Worm (Caenorhabditis elegans) whole organism, L1 larva: ENCODE results near the gene rbm-25.
A peak's percentile ranks its signal among the peaks of the same experiment; 100 is the strongest.

Experiments used
- C04F5.9 ChIP-seq: sonication (generic microtip); optimal IDR thresholded peaks from 2 replicates; lab custom pipeline; 2016; ENCODE audit warnings: missing genetic modification characterization, missing compliant biosample characterization
- Y116A8C.19 ChIP-seq: sonication (generic microtip); optimal IDR thresholded peaks from 2 replicates; lab custom pipeline; 2016; ENCODE audit warnings: missing compliant biosample characterization, missing genetic modification characterization, borderline replicate concordance
- alr-1 ChIP-seq: fragments of 200-800 bp; sonication (Bioruptor generic); optimal IDR thresholded peaks from 2 replicates; lab custom pipeline; 2018; ENCODE audit warnings: borderline replicate concordance, mild to moderate bottlenecking, missing genetic modification characterization, missing compliant biosample characterization
- aly-2 ChIP-seq: fragments of 150-350 bp; optimal IDR thresholded peaks from 2 replicates; lab custom pipeline; 2014; ENCODE audit warnings: missing biosample characterization, missing genetic modification characterization
- blmp-1 ChIP-seq: fragments of 150-350 bp; optimal IDR thresholded peaks from 2 replicates; lab custom pipeline; 2014; ENCODE audit warnings: missing biosample characterization, missing genetic modification characterization
- ceh-63 ChIP-seq: fragments of 200-800 bp; sonication (Bioruptor generic); optimal IDR thresholded peaks from 2 replicates; lab custom pipeline; 2018; ENCODE audit warnings: mild to moderate bottlenecking, missing genetic modification characterization, missing compliant biosample characterization
- ceh-8 ChIP-seq: fragments of 200-800 bp; sonication (Bioruptor generic); optimal IDR thresholded peaks from 2 replicates; lab custom pipeline; 2018; ENCODE audit warnings: mild to moderate bottlenecking, missing genetic modification characterization, moderate library complexity, missing compliant biosample characterization
- ceh-88 ChIP-seq: fragments of 200-800 bp; sonication (Bioruptor generic); IDR thresholded peaks from 2 replicates; pipeline ENCODE4 v1.3.6; 2022; ENCODE audit warnings: missing genetic modification characterization, missing compliant biosample characterization
- ceh-90 ChIP-seq: sonication (generic microtip); optimal IDR thresholded peaks from 2 replicates; lab custom pipeline; 2016; ENCODE audit warnings: missing genetic modification characterization, missing compliant biosample characterization
- ces-1 ChIP-seq: fragments of 150-350 bp; optimal IDR thresholded peaks from 2 replicates; lab custom pipeline; 2014; ENCODE audit warnings: missing biosample characterization, missing genetic modification reagents, missing genetic modification characterization
- dsc-1 ChIP-seq: sonication (generic microtip); optimal IDR thresholded peaks from 2 replicates; lab custom pipeline; 2016; ENCODE audit warnings: mild to moderate bottlenecking, missing genetic modification characterization, missing compliant biosample characterization
- efl-1 ChIP-seq, 4 experiments: fragments of 150-350 bp; optimal IDR thresholded peaks in 3 of 4; peaks in 1 of 4; 1 replicate in 1 of 4; 2 replicates in 3 of 4; lab custom pipeline; 2014; ENCODE audit warnings: missing biosample characterization in 2 of 4, missing genetic modification characterization in 2 of 4, missing genetic modification reagents in 2 of 4
- egl-13 ChIP-seq: sonication (generic microtip); optimal IDR thresholded peaks from 2 replicates; lab custom pipeline; 2016; ENCODE audit warnings: missing genotype, missing genetic modification reagents, missing genetic modification characterization, missing compliant biosample characterization
- ets-5 ChIP-seq: fragments of 200-800 bp; sonication (Bioruptor generic); IDR thresholded peaks from 2 replicates; pipeline ENCODE4 v1.3.6; 2022; ENCODE audit warnings: missing genetic modification characterization, missing compliant biosample characterization
- fkh-10 ChIP-seq: sonication (generic microtip); optimal IDR thresholded peaks from 2 replicates; lab custom pipeline; 2017; ENCODE audit warnings: missing biosample characterization, missing genetic modification reagents, missing genetic modification characterization
- fkh-4 ChIP-seq: sonication (generic microtip); optimal IDR thresholded peaks from 2 replicates; lab custom pipeline; 2016; ENCODE audit warnings: missing compliant biosample characterization, missing genetic modification characterization, borderline replicate concordance
- fkh-8 ChIP-seq: sonication (generic microtip); optimal IDR thresholded peaks from 2 replicates; lab custom pipeline; 2016; ENCODE audit warnings: mild to moderate bottlenecking, missing genetic modification characterization, missing compliant biosample characterization
- fos-1 ChIP-seq: fragments of 150-350 bp; optimal IDR thresholded peaks from 2 replicates; lab custom pipeline; 2014; ENCODE audit warnings: missing biosample characterization, missing genetic modification characterization
- grh-1 ChIP-seq: fragments of 200-800 bp; sonication (Bioruptor generic); IDR thresholded peaks from 2 replicates; pipeline ENCODE4 v1.3.6; 2022; ENCODE audit warnings: missing genetic modification reagents, missing genetic modification characterization, missing compliant biosample characterization
- hlh-17 ChIP-seq: fragments of 200-800 bp; sonication (Bioruptor generic); optimal IDR thresholded peaks from 2 replicates; lab custom pipeline; 2018; ENCODE audit warnings: missing genetic modification characterization, mild to moderate bottlenecking, missing compliant biosample characterization, moderate library complexity, borderline replicate concordance
- hlh-4 ChIP-seq: sonication (generic microtip); optimal IDR thresholded peaks from 2 replicates; lab custom pipeline; 2016; ENCODE audit warnings: mild to moderate bottlenecking, missing genetic modification characterization, missing compliant biosample characterization
- hpl-2 ChIP-seq: fragments of 150-350 bp; optimal IDR thresholded peaks from 2 replicates; lab custom pipeline; 2014; ENCODE audit warnings: missing biosample characterization, missing genetic modification reagents, missing genetic modification characterization
- isw-1 ChIP-seq: fragments of 200-800 bp; sonication (Bioruptor generic); IDR thresholded peaks from 2 replicates; pipeline ENCODE4 v1.3.6; 2022; ENCODE audit warnings: missing genetic modification characterization, missing compliant biosample characterization
- lin-13 ChIP-seq: fragments of 150-350 bp; optimal IDR thresholded peaks from 2 replicates; lab custom pipeline; 2014; ENCODE audit warnings: missing biosample characterization, missing genetic modification reagents, missing genetic modification characterization
- lin-14 ChIP-seq: fragments of 200-800 bp; sonication (Bioruptor generic); optimal IDR thresholded peaks from 2 replicates; lab custom pipeline; 2018; ENCODE audit warnings: mild to moderate bottlenecking, missing genetic modification characterization, moderate library complexity, missing compliant biosample characterization
- lin-39 ChIP-seq: fragments of 150-350 bp; optimal IDR thresholded peaks from 2 replicates; lab custom pipeline; 2014; ENCODE audit warnings: missing biosample characterization, missing genetic modification reagents, missing genetic modification characterization
- lsy-2 ChIP-seq, 2 experiments: fragments of 150-350 bp; optimal IDR thresholded peaks; 2 replicates each; lab custom pipeline; 2014; ENCODE audit warnings: missing biosample characterization in 2 of 2, missing genetic modification characterization in 2 of 2
- mef-2 ChIP-seq: fragments of 150-350 bp; optimal IDR thresholded peaks from 2 replicates; lab custom pipeline; 2014; ENCODE audit warnings: missing biosample characterization, missing genetic modification characterization
- mep-1 ChIP-seq: fragments of 150-350 bp; optimal IDR thresholded peaks from 2 replicates; lab custom pipeline; 2014; ENCODE audit warnings: missing biosample characterization, missing genetic modification characterization
- nhr-12 ChIP-seq: sonication (generic microtip); optimal IDR thresholded peaks from 2 replicates; lab custom pipeline; 2017; ENCODE audit warnings: missing biosample characterization, missing genetic modification characterization
- nhr-237 ChIP-seq: fragments of 150-350 bp; optimal IDR thresholded peaks from 2 replicates; lab custom pipeline; 2014; ENCODE audit warnings: missing biosample characterization, missing genetic modification characterization
- nhr-28 ChIP-seq: fragments of 150-350 bp; optimal IDR thresholded peaks from 2 replicates; lab custom pipeline; 2014; ENCODE audit warnings: missing biosample characterization, missing genetic modification characterization
- nhr-71 ChIP-seq: sonication (generic microtip); optimal IDR thresholded peaks from 2 replicates; lab custom pipeline; 2016; ENCODE audit warnings: mild to moderate bottlenecking, missing genetic modification characterization, moderate library complexity, missing compliant biosample characterization
- nhr-77 ChIP-seq: fragments of 150-350 bp; optimal IDR thresholded peaks from 2 replicates; lab custom pipeline; 2014; ENCODE audit warnings: missing biosample characterization, missing genetic modification characterization
- nhr-85 ChIP-seq: sonication (generic microtip); peaks from one replicate; lab custom pipeline; 2016; ENCODE audit warnings: missing genetic modification characterization, inconsistent platforms, missing compliant biosample characterization
- nhr-90 ChIP-seq: sonication (generic microtip); optimal IDR thresholded peaks from 2 replicates; lab custom pipeline; 2016; ENCODE audit warnings: mild to moderate bottlenecking, missing genetic modification characterization, missing compliant biosample characterization; ENCODE audit not compliant: poor library complexity
- pag-3 ChIP-seq: sonication (generic microtip); optimal IDR thresholded peaks from 2 replicates; lab custom pipeline; 2017; ENCODE audit warnings: missing genetic modification characterization, mild to moderate bottlenecking, missing compliant biosample characterization, antibody characterized with exemption, borderline replicate concordance; ENCODE audit not compliant: insufficient read depth
- pax-3 ChIP-seq: fragments of 200-800 bp; sonication (Bioruptor generic); optimal IDR thresholded peaks from 2 replicates; lab custom pipeline; 2018; ENCODE audit warnings: mild to moderate bottlenecking, missing genetic modification characterization, moderate library complexity, missing compliant biosample characterization
- pqm-1 ChIP-seq: sonication (generic microtip); optimal IDR thresholded peaks from 3 replicates; lab custom pipeline; 2017; ENCODE audit warnings: missing biosample characterization, missing genetic modification characterization
- rnt-1 ChIP-seq: sonication (generic microtip); optimal IDR thresholded peaks from 2 replicates; lab custom pipeline; 2016; ENCODE audit warnings: mild to moderate bottlenecking, missing genetic modification characterization, moderate library complexity, missing compliant biosample characterization
- snpc-4 ChIP-seq: fragments of 150-350 bp; optimal IDR thresholded peaks from 2 replicates; lab custom pipeline; 2014; ENCODE audit warnings: missing biosample characterization, missing genetic modification characterization
- sptf-1 ChIP-seq: fragments of 150-350 bp; optimal IDR thresholded peaks from 2 replicates; lab custom pipeline; 2014; ENCODE audit warnings: missing biosample characterization, missing genetic modification characterization
- sup-37 ChIP-seq: fragments of 200-800 bp; sonication (Bioruptor generic); optimal IDR thresholded peaks from 2 replicates; lab custom pipeline; 2018; ENCODE audit warnings: mild to moderate bottlenecking, missing genetic modification characterization, missing compliant biosample characterization
- swsn-7 ChIP-seq: sonication (generic microtip); optimal IDR thresholded peaks from 2 replicates; lab custom pipeline; 2016; ENCODE audit warnings: missing genetic modification characterization, missing compliant biosample characterization
- tbx-2 ChIP-seq: sonication (generic microtip); optimal IDR thresholded peaks from 2 replicates; lab custom pipeline; 2016; ENCODE audit warnings: missing genetic modification characterization, missing compliant biosample characterization
- tlp-1 ChIP-seq: fragments of 150-350 bp; optimal IDR thresholded peaks from 2 replicates; lab custom pipeline; 2014; ENCODE audit warnings: missing biosample characterization, missing genetic modification characterization
- unc-86 ChIP-seq: sonication (generic microtip); optimal IDR thresholded peaks from 2 replicates; lab custom pipeline; 2016; ENCODE audit warnings: missing genetic modification characterization, missing compliant biosample characterization
- unc-98 ChIP-seq: fragments of 200-800 bp; sonication (Bioruptor generic); IDR thresholded peaks from 2 replicates; pipeline ENCODE4 v1.3.6; 2022; ENCODE audit warnings: missing genetic modification characterization, missing compliant biosample characterization
- vab-15 ChIP-seq: sonication (generic microtip); optimal IDR thresholded peaks from 2 replicates; lab custom pipeline; 2017; ENCODE audit warnings: missing genotype, mild to moderate bottlenecking, missing genetic modification characterization, missing compliant biosample characterization
- zag-1 ChIP-seq: fragments of 150-350 bp; optimal IDR thresholded peaks from 2 replicates; lab custom pipeline; 2014; ENCODE audit warnings: missing biosample characterization, missing genetic modification characterization

Gene rbm-25

DNA sequence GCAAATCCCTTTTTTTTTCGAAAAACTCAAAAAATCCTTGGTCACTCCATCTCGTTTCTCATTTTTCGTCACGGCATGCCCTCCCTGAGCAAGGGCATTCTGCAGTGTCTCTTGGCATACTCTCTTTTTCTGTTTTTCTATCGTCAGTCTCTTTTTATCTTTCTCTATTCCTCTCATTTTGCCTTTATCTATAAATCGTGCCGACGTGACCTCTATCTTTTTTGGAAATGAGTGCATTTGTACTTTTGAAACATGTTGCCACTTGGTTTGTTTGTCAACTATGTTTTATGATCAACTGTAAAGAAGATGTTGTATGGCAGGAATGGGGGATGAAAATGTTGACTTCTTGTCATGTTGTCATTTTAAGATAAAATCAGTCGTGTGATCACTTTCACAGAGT lies 30.9 kb downstream of the rbm-25 start (continued):
- TF ChIP-seq fkh-10 (GFP tag; lab: Kevin White, UChicago): peak; percentile 6
- TF ChIP-seq tbx-2 (tag; lab: Kevin White, UChicago): peak; percentile 50
- no peak for TF ChIP-seq alr-1
- TF ChIP-seq hlh-17 (GFP tag; lab: Kevin White, UChicago): no peak
- TF ChIP-seq snpc-4 (tag; lab: Kevin White, UChicago): no peak
- TF ChIP-seq hlh-4 (tag; lab: Kevin White, UChicago): no peak
- peak; percentile 91 for TF ChIP-seq nhr-85 (tag; lab: Kevin White, UChicago)
- no peak for TF ChIP-seq ceh-63 (GFP tag; lab: Kevin White, UChicago)
- TF ChIP-seq nhr-28 (tag; lab: Kevin White, UChicago): no peak
- TF ChIP-seq egl-13 (tag; lab: Kevin White, UChicago): no peak
- TF ChIP-seq hpl-2 (GFP tag; lab: Kevin White, UChicago): no peak
- no peak for TF ChIP-seq sup-37 (GFP tag; lab: Kevin White, UChicago)
- no peak for TF ChIP-seq ceh-88
- TF ChIP-seq, all 84 proteins: peak for 29

DNA sequence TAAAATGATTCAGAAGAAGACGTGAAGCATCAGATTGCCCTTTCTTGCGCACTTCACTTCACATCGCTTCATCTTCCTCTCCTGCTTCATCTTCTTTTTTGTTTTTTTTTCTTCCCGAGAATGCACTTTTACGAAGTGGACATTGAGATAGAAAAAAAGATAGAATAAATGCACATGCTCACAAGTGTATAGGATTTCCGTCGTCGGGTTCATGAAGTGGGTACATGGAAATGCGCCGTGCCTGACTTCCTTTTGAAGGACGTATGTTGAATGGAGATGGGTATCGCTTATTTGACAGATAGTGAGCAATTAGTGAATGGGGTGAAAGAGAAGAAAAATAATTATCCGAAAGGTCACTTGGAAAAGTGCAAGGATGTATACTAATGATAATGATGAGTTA lies 32.1 kb downstream of the rbm-25 start:
- no peak for TF ChIP-seq pag-3 (tag; lab: Kevin White, UChicago)
- TF ChIP-seq nhr-237 (tag; lab: Kevin White, UChicago): no peak
- no peak for TF ChIP-seq tlp-1 (tag; lab: Kevin White, UChicago)
- TF ChIP-seq fkh-4: no peak
- no peak for TF ChIP-seq Y116A8C.19 (tag; lab: Kevin White, UChicago)
- TF ChIP-seq tbx-2 (tag; lab: Kevin White, UChicago): peak; percentile 20
- no peak for TF ChIP-seq lin-13 (GFP tag; lab: Kevin White, UChicago)
- TF ChIP-seq fos-1 (tag; lab: Kevin White, UChicago): no peak
- no peak for TF ChIP-seq C04F5.9 (tag; lab: Kevin White, UChicago)
- no peak for TF ChIP-seq nhr-90
- no peak for TF ChIP-seq lin-39 (tag; lab: Kevin White, UChicago)
- no peak for TF ChIP-seq efl-1 (optimal IDR thresholded peaks at IDR 0.05; lab: Kevin White, UChicago)
- TF ChIP-seq efl-1 (GFP tag; optimal IDR thresholded peaks at IDR 0.05 in 1 of 2; lab: Kevin White, UChicago): peak in 1 of 2 experiments; percentile 87
- TF ChIP-seq pax-3 (tag; lab: Kevin White, UChicago): no peak
- TF ChIP-seq ceh-8 (GFP tag; lab: Kevin White, UChicago): no peak
- no peak for TF ChIP-seq ets-5 (GFP tag; lab: Robert Waterston, UW)
- no peak for TF ChIP-seq isw-1
- TF ChIP-seq hlh-17 (GFP tag; lab: Kevin White, UChicago): no peak
- peak; percentile 88 for TF ChIP-seq lin-14
- peak; percentile 94 for TF ChIP-seq fkh-10 (GFP tag; lab: Kevin White, UChicago)
- TF ChIP-seq alr-1: no peak
- TF ChIP-seq egl-13 (tag; lab: Kevin White, UChicago): peak; percentile 62
- no peak for TF ChIP-seq zag-1 (tag; lab: Kevin White, UChicago)
- TF ChIP-seq blmp-1 (tag; lab: Kevin White, UChicago): peak; percentile 6
- no peak for TF ChIP-seq nhr-12 (tag; lab: Kevin White, UChicago)
- TF ChIP-seq dsc-1 (tag; lab: Kevin White, UChicago): no peak
- TF ChIP-seq nhr-77 (tag; lab: Kevin White, UChicago): no peak
- no peak for TF ChIP-seq unc-98 (GFP tag; lab: Robert Waterston, UW)
- peak; percentile 40 for TF ChIP-seq nhr-71 (tag; lab: Kevin White, UChicago)
- peak; percentile 45 for TF ChIP-seq mep-1 (tag; lab: Kevin White, UChicago)
- no peak for TF ChIP-seq rnt-1 (tag; lab: Kevin White, UChicago)
- TF ChIP-seq pqm-1 (tag; lab: Kevin White, UChicago): no peak
- TF ChIP-seq mef-2: no peak
- peak; percentile 18 for TF ChIP-seq swsn-7 (tag; lab: Kevin White, UChicago)
- no peak for TF ChIP-seq ceh-90
- no peak for TF ChIP-seq aly-2
- no peak for TF ChIP-seq sptf-1 (tag; lab: Kevin White, UChicago)
- TF ChIP-seq nhr-85 (tag; lab: Kevin White, UChicago): no peak
- TF ChIP-seq snpc-4 (tag; lab: Kevin White, UChicago): no peak
- TF ChIP-seq ces-1 (GFP tag; lab: Kevin White, UChicago): no peak
- peak; percentile 16 for TF ChIP-seq fkh-8 (tag; lab: Kevin White, UChicago)
- no peak for TF ChIP-seq grh-1 (GFP tag; lab: Robert Waterston, UW)
- TF ChIP-seq vab-15 (tag; lab: Kevin White, UChicago): no peak
- TF ChIP-seq lsy-2 (tag; optimal IDR thresholded peaks at IDR 0.05; lab: Kevin White, UChicago): peak in 1 of 2 experiments; percentile 33
- TF ChIP-seq unc-86 (tag; lab: Kevin White, UChicago): peak; percentile 70
